Worm (Caenorhabditis elegans) whole organism, young adult: Measurements from ENCODE around the gene nrf-5.

ENCODE experiments used
- B0019.2 ChIP-seq: fragments of 200-800 bp; sonication (Bioruptor generic); conservative IDR thresholded peaks from 2 replicates; pipeline ENCODE4 v1.3.6; 2022; ENCODE audit warnings: missing genetic modification reagents, missing genetic modification characterization, missing compliant biosample characterization
- B0336.3 ChIP-seq: fragments of 200-800 bp; sonication (Bioruptor generic); IDR thresholded peaks from 2 replicates; pipeline ENCODE4 v1.3.6; 2022; ENCODE audit warnings: missing genetic modification characterization, missing compliant biosample characterization
- F10E7.11 ChIP-seq: sonication (generic microtip); optimal IDR thresholded peaks from 2 replicates; lab custom pipeline; 2017; ENCODE audit warnings: mild to moderate bottlenecking, missing genetic modification characterization, moderate library complexity, missing compliant biosample characterization
- F23B12.7 ChIP-seq: sonication (generic microtip); optimal IDR thresholded peaks from 2 replicates; lab custom pipeline; 2017; ENCODE audit warnings: missing genetic modification characterization, mild to moderate bottlenecking, missing compliant biosample characterization, antibody characterized with exemption, moderate library complexity; ENCODE audit not compliant: insufficient read depth
- F39B2.1 ChIP-seq: fragments of 200-800 bp; sonication (Bioruptor generic); IDR thresholded peaks from 2 replicates; pipeline ENCODE4 v1.3.6; 2022; ENCODE audit warnings: missing genetic modification reagents, missing genetic modification characterization, missing compliant biosample characterization
- Y53G8AR.9 ChIP-seq: fragments of 200-800 bp; sonication (Bioruptor generic); conservative IDR thresholded peaks from 2 replicates; pipeline ENCODE4 v1.3.6; 2022; ENCODE audit warnings: missing genetic modification reagents, missing genetic modification characterization, missing compliant biosample characterization
- Y95B8A.8 ChIP-seq: fragments of 200-800 bp; sonication (Bioruptor generic); IDR thresholded peaks from 2 replicates; pipeline ENCODE4 v1.3.6; 2022; ENCODE audit warnings: missing genetic modification reagents, missing genetic modification characterization, missing compliant biosample characterization
- akir-1 ChIP-seq: fragments of 200-800 bp; sonication (Bioruptor generic); optimal IDR thresholded peaks from 2 replicates; lab custom pipeline; 2018; ENCODE audit warnings: mild to moderate bottlenecking, missing genetic modification characterization, moderate library complexity, missing compliant biosample characterization
- ama-1 ChIP-seq, 3 experiments: fragments of 150-350 bp in 1 of 3; sonication (generic microtip) in 2 of 3; optimal IDR thresholded peaks; 2 replicates each; lab custom pipeline; 2014 to 2018; ENCODE audit warnings: missing biosample characterization in 2 of 3, missing genetic modification characterization in 2 of 3, missing genetic modification reagents in 2 of 3
- aptf-3 ChIP-seq: fragments of 200-800 bp; sonication (Bioruptor generic); IDR thresholded peaks from 2 replicates; pipeline ENCODE4 v1.3.6; 2022; ENCODE audit warnings: missing genetic modification characterization, missing compliant biosample characterization
- atf-7 ChIP-seq: sonication (generic microtip); optimal IDR thresholded peaks from 2 replicates; lab custom pipeline; 2017; ENCODE audit warnings: mild to moderate bottlenecking, missing genetic modification characterization, missing compliant biosample characterization
- attf-5 ChIP-seq: fragments of 200-800 bp; sonication (Bioruptor generic); optimal IDR thresholded peaks from 2 replicates; lab custom pipeline; 2018; ENCODE audit warnings: mild to moderate bottlenecking, missing genetic modification characterization, missing compliant biosample characterization
- ccch-3 ChIP-seq: fragments of 200-800 bp; sonication (Bioruptor generic); optimal IDR thresholded peaks from 2 replicates; lab custom pipeline; 2018; ENCODE audit warnings: mild to moderate bottlenecking, missing genetic modification characterization, missing compliant biosample characterization
- cebp-1 ChIP-seq, 2 experiments: fragments of 200-800 bp in 1 of 2; sonication (Bioruptor generic) in 1 of 2; sonication (generic microtip) in 1 of 2; IDR thresholded peaks in 1 of 2; optimal IDR thresholded peaks in 1 of 2; 2 replicates each; pipeline versions ENCODE4 v1.3.6 to Lab custom; 2017 to 2022; ENCODE audit warnings: missing compliant biosample characterization in 2 of 2, missing genetic modification characterization in 2 of 2, mild to moderate bottlenecking in 1 of 2, missing genetic modification reagents in 1 of 2, moderate library complexity in 1 of 2
- ceh-79 ChIP-seq: sonication (generic microtip); optimal IDR thresholded peaks from 2 replicates; lab custom pipeline; 2017; ENCODE audit warnings: mild to moderate bottlenecking, missing genetic modification characterization, missing compliant biosample characterization
- chd-7 ChIP-seq: sonication (generic microtip); optimal IDR thresholded peaks from 2 replicates; lab custom pipeline; 2016; ENCODE audit warnings: mild to moderate bottlenecking, missing genetic modification characterization, moderate library complexity, missing compliant biosample characterization
- die-1 ChIP-seq: sonication (generic microtip); optimal IDR thresholded peaks from 2 replicates; lab custom pipeline; 2016; ENCODE audit warnings: missing genotype, mild to moderate bottlenecking, missing genetic modification characterization, missing compliant biosample characterization
- ets-4 ChIP-seq: fragments of 200-800 bp; sonication (Bioruptor generic); optimal IDR thresholded peaks from 2 replicates; lab custom pipeline; 2018; ENCODE audit warnings: mild to moderate bottlenecking, missing genetic modification characterization, missing compliant biosample characterization
- lin-26 ChIP-seq: fragments of 200-800 bp; sonication (Bioruptor generic); IDR thresholded peaks from 2 replicates; pipeline ENCODE4 v1.3.6; 2022; ENCODE audit warnings: missing genetic modification reagents, missing genetic modification characterization, missing compliant biosample characterization
- madf-6 ChIP-seq: fragments of 200-800 bp; sonication (Bioruptor generic); IDR thresholded peaks from 2 replicates; pipeline ENCODE4 v1.3.6; 2022; ENCODE audit warnings: missing genetic modification reagents, missing genetic modification characterization, missing compliant biosample characterization
- madf-8 ChIP-seq: fragments of 200-800 bp; sonication (Bioruptor generic); conservative IDR thresholded peaks from 2 replicates; pipeline ENCODE4 v1.3.6; 2022; ENCODE audit warnings: missing genetic modification reagents, missing genetic modification characterization, missing compliant biosample characterization
- nfya-2 ChIP-seq: fragments of 200-800 bp; sonication (Bioruptor generic); IDR thresholded peaks from 2 replicates; pipeline ENCODE4 v1.3.6; 2022; ENCODE audit warnings: missing genetic modification reagents, missing genetic modification characterization, missing compliant biosample characterization
- rec-8 ChIP-seq, 2 experiments: sonication (generic microtip); optimal IDR thresholded peaks; 2 replicates each; lab custom pipeline; 2016; ENCODE audit warnings: mild to moderate bottlenecking in 2 of 2, missing genetic modification characterization in 2 of 2, missing genetic modification reagents in 2 of 2, missing genotype in 2 of 2, missing biosample characterization in 1 of 2, missing compliant biosample characterization in 1 of 2, moderate library complexity in 1 of 2
- sea-2 ChIP-seq: fragments of 200-800 bp; sonication (Bioruptor generic); IDR thresholded peaks from 2 replicates; pipeline ENCODE4 v1.3.6; 2022; ENCODE audit warnings: missing genetic modification characterization, missing compliant biosample characterization
- snpc-1.1 ChIP-seq: sonication (generic microtip); optimal IDR thresholded peaks from 2 replicates; lab custom pipeline; 2017; ENCODE audit warnings: missing genetic modification characterization, mild to moderate bottlenecking, missing compliant biosample characterization, antibody characterized with exemption, moderate library complexity, missing genotype, missing genetic modification reagents; ENCODE audit not compliant: insufficient read depth
- unc-130 ChIP-seq: sonication (generic microtip); optimal IDR thresholded peaks from 2 replicates; lab custom pipeline; 2016; ENCODE audit warnings: missing genetic modification reagents, missing genetic modification characterization, missing compliant biosample characterization
- unc-62 ChIP-seq: fragments of 150-350 bp; optimal IDR thresholded peaks from 2 replicates; lab custom pipeline; 2014; ENCODE audit warnings: missing biosample characterization, missing genetic modification reagents, missing genetic modification characterization
- xnd-1 ChIP-seq: sonication (generic microtip); optimal IDR thresholded peaks from 2 replicates; lab custom pipeline; 2016; ENCODE audit warnings: missing genotype, missing genetic modification reagents, missing genetic modification characterization, missing compliant biosample characterization
- ztf-18 ChIP-seq: sonication (generic microtip); optimal IDR thresholded peaks from 2 replicates; lab custom pipeline; 2016; ENCODE audit warnings: missing genotype, mild to moderate bottlenecking, missing genetic modification characterization, missing compliant biosample characterization
- ztf-25 ChIP-seq: fragments of 200-800 bp; sonication (Bioruptor generic); IDR thresholded peaks from 2 replicates; pipeline ENCODE4 v1.3.6; 2022; ENCODE audit warnings: missing genetic modification reagents, missing genetic modification characterization, missing compliant biosample characterization
- ztf-3 ChIP-seq: fragments of 200-800 bp; sonication (Bioruptor generic); optimal IDR thresholded peaks from 2 replicates; lab custom pipeline; 2018; ENCODE audit warnings: mild to moderate bottlenecking, missing genetic modification characterization, missing compliant biosample characterization

Gene nrf-5

DNA sequence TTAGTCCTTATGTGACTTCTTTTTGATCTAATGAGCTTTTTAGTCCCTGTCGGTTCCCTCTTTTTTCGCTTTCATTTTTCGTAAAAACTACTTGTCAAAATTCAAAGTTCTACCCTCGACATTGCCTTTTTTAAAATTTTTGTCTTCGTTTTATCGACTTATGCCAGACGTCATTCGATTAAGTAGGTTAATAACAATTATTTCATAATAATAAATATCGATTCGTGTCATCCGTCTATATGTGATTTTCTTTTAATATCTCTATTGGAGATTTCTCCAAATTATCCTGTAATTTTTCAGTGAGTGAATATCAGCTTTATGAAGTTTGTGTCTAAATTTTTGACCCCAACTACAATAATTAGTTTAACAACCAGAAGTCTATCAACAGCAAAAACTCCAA lies 5.3 kb upstream of the nrf-5 start, which contains the start of gene hpo-31:
TSS of gene hpo-31 (plus strand) at position 301 of the 400 bp plus-strand sequence.
- TF ChIP-seq Y53G8AR.9 (no peak), madf-8 (GFP tag; lab: Robert Waterston, UW) (no peak), F23B12.7 (no peak), ztf-18 (no peak), attf-5 (no peak), xnd-1 (tag; lab: Kevin White, UChicago) (no peak), F39B2.1 (GFP tag; lab: Robert Waterston, UW) (no peak), ccch-3 (GFP tag; lab: Kevin White, UChicago) (no peak), aptf-3 (no peak)

DNA sequence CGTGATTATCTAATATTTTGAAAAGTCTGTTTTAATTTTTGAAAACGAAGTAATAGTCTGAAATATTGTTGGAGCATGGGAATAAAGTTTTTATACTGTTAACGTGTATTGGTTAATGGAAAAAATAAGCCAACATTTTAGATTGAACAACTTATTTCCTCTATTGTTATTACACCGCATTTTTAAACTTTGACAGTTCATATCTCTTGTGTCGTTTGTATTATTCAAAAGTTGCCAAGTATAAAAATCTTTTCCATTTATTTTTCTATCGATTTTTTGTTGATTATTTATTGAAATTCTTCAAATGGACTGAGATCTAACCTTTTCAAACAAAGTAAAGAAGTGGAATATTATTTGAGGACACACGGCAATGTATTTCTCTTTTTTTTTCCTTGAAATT lies 2.7 kb downstream of the nrf-5 start, which contains the start of gene str-165:
TSS of gene str-165 (plus strand) at position 301 of the 400 bp plus-strand sequence.
- TF ChIP-seq atf-7 (tag; lab: Kevin White, UChicago) (no peak), B0019.2 (GFP tag; lab: Robert Waterston, UW) (no peak)

DNA sequence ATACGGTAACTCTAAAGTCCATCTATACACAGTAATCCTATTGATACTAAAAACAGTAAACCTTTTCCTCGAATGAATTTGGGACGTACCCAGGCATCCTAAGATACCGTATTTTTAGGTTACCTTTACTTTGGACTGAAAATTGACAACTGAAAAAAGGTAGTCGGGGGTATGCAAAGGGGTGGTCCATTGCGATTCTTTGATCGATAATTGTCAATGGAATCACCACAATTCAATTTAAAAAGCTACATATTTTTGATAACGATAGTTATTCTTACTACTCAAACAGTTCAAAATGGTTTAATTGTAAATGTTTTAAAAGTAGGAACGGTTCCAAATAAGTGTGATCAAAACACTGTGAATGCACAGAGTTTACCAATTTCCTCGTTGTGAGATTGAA lies 5.9 kb downstream of the nrf-5 start, which contains the start of gene srx-129:
TSS of gene srx-129 (plus strand) at position 301 of the 400 bp plus-strand sequence.
- TF ChIP-seq ets-4 (no peak), madf-6 (GFP tag; lab: Robert Waterston, UW) (no peak), die-1 (tag; lab: Kevin White, UChicago) (no peak), ceh-79 (tag; lab: Kevin White, UChicago) (no peak), lin-26 (GFP tag; lab: Robert Waterston, UW) (no peak), F10E7.11 (tag; lab: Kevin White, UChicago) (no peak), rec-8 (tag; optimal IDR thresholded peaks at IDR 0.05; lab: Kevin White, UChicago) (no peak), akir-1 (GFP tag; lab: Kevin White, UChicago) (no peak)

DNA sequence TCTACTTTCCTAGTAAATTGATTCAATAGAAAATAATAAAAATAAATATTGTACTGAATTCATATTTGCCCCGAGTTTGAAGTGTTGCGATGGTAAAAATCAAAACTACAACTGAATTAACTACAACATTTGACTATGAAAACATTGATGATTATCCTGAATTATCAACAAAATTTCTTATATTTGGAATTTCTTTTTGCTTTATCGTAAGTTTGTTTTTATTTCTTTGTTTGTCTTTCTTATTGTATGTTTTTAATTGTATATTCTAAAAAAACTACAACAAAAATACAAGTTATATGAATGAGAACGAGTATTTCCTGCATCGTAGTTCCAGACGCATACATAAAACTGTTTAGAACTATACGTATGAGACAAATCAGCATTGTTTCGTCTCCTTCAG lies 9.1 kb downstream of the nrf-5 start, which contains the start of gene srx-128:
TSS of gene srx-128 (plus strand) at position 301 of the 400 bp plus-strand sequence.
- TF ChIP-seq ztf-3 (GFP tag; lab: Kevin White, UChicago) (no peak), madf-8 (GFP tag; lab: Robert Waterston, UW) (no peak), sea-2 (GFP tag; lab: Robert Waterston, UW) (no peak), B0336.3 (GFP tag; lab: Robert Waterston, UW) (no peak), ama-1 (optimal IDR thresholded peaks at IDR 0.05; lab: Kevin White, UChicago) (no peak), ama-1 (GFP tag; optimal IDR thresholded peaks at IDR 0.05; lab: Kevin White, UChicago) (no peak), snpc-1.1 (tag; lab: Kevin White, UChicago) (no peak), nfya-2 (no peak), cebp-1 (GFP tag; IDR thresholded peaks at IDR 0.05; lab: Robert Waterston, UW) (no peak), cebp-1 (tag; optimal IDR thresholded peaks at IDR 0.05; lab: Kevin White, UChicago) (no peak), unc-62 (GFP tag; lab: Kevin White, UChicago) (no peak), atf-7 (tag; lab: Kevin White, UChicago) (no peak), unc-130 (GFP tag; lab: Kevin White, UChicago) (no peak), chd-7 (tag; lab: Kevin White, UChicago) (no peak), ztf-25 (GFP tag; lab: Robert Waterston, UW) (no peak), die-1 (tag; lab: Kevin White, UChicago) (no peak), Y95B8A.8 (GFP tag; lab: Robert Waterston, UW) (no peak)
